Worm (Caenorhabditis elegans) whole organism, midembryonic: ENCODE results near the gene Y66A7A.4.

Experiments
- T22C8.4 ChIP-seq: fragments of 200-800 bp; sonication (Bioruptor generic); IDR thresholded peaks from 2 replicates; pipeline ENCODE4 v1.3.6; 2022; ENCODE audit warnings: missing genetic modification characterization, missing compliant biosample characterization
- cog-1 ChIP-seq: sonication (generic microtip); optimal IDR thresholded peaks from 2 replicates; lab custom pipeline; 2016; ENCODE audit warnings: missing genetic modification characterization, missing compliant biosample characterization
- flt-1 ChIP-seq: fragments of 200-800 bp; sonication (Bioruptor generic); IDR thresholded peaks from 2 replicates; pipeline ENCODE4 v1.3.6; 2022; ENCODE audit warnings: missing genetic modification characterization, missing compliant biosample characterization
- klf-2 ChIP-seq: fragments of 200-800 bp; sonication (Bioruptor generic); conservative IDR thresholded peaks from 2 replicates; pipeline ENCODE4 v1.3.6; 2022; ENCODE audit warnings: missing genetic modification reagents, missing genetic modification characterization, missing compliant biosample characterization
- med-1 ChIP-seq: sonication (generic microtip); optimal IDR thresholded peaks from 2 replicates; lab custom pipeline; 2017; ENCODE audit warnings: missing genetic modification characterization, mild to moderate bottlenecking, missing compliant biosample characterization, antibody characterized with exemption, missing genetic modification reagents; ENCODE audit not compliant: insufficient read depth
- ref-1 ChIP-seq: fragments of 200-800 bp; sonication (Bioruptor generic); conservative IDR thresholded peaks from 2 replicates; pipeline ENCODE4 v1.3.6; 2022; ENCODE audit warnings: missing genetic modification reagents, missing genetic modification characterization, missing compliant biosample characterization
- tab-1 ChIP-seq: fragments of 200-800 bp; sonication (Bioruptor generic); IDR thresholded peaks from 2 replicates; pipeline ENCODE4 v1.3.6; 2022; ENCODE audit warnings: missing genetic modification characterization, missing compliant biosample characterization
- ztf-23 ChIP-seq: fragments of 200-800 bp; sonication (Bioruptor generic); IDR thresholded peaks from 2 replicates; pipeline ENCODE4 v1.3.6; 2022; ENCODE audit warnings: missing genetic modification reagents, missing genetic modification characterization, missing compliant biosample characterization
- ztf-29 ChIP-seq: fragments of 200-800 bp; sonication (Bioruptor generic); IDR thresholded peaks from 2 replicates; pipeline ENCODE4 v1.3.6; 2022; ENCODE audit warnings: missing genetic modification reagents, missing genetic modification characterization, missing compliant biosample characterization

The Y66A7A.4 gene

DNA sequence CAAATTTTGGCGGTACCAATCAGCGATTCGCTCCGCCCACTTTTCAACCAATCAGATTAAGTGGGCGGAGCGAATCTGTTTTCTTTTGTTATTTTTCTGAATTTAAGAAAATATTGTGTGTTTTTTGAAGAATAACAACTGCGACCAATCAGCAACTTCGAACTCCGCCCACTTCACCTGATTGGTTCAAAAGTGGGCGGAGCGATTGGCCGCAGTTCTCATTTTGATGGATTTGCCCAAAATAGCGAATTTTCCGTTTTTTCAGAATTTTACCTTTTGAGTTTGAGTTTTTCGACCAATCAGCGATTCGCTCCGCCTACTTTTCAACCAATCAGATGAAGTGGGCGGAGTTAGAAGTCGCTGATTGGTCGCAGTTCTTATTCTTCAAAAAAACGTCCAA, 23.1 kb upstream of the Y66A7A.4 start:
- TF ChIP-seq ztf-23 (no peak), med-1 (no peak), flt-1 (GFP tag; lab: Robert Waterston, UW) (no peak), ztf-29 (no peak), tab-1 (no peak), cog-1 (tag; lab: Kevin White, UChicago) (no peak), T22C8.4 (no peak), klf-2 (no peak), ref-1 (GFP tag; lab: Robert Waterston, UW) (no peak)

DNA sequence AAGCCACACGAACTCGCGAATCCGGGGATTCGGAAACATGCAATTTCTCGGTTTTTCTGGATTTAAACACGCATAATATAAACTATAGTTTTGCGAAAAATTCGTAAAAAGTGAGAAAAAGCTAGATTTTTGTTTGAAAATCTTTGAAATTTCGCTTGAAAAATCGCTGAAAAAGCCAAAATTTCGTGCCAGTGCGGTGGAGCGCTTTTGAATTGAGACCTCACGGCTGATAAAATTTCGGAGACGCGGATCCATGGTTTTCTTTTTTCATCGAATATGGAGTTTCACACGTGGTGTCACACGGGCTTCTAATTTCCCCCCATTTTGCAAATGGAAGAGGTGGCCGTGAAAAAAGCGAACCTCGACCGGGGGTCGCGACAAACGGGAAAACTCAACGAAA, 22.2 kb upstream of the Y66A7A.4 start:
- TF ChIP-seq ztf-29 (no peak), cog-1 (tag; lab: Kevin White, UChicago) (no peak), T22C8.4 (no peak), klf-2 (no peak), ztf-23 (no peak), med-1 (no peak), flt-1 (GFP tag; lab: Robert Waterston, UW) (no peak), tab-1 (no peak), ref-1 (GFP tag; lab: Robert Waterston, UW) (no peak)

DNA sequence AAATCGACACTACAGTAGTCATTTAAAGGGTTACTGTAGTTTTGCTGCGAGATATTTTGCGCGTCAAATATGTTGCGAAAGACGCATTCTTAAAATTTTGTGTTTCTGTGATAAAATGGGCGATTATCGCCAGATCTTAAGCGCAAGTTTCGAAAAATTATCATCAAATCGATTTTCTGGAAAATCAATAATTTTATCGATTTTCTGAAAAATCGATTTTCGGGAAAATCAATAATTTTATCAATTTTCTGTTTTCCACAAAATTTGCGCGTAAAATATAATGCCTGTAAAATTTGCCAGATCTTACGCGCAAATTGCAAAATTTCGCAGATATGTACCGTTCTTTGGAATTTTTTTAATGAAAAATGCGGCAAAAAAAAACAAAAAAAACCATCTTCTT, 20.3 kb upstream of the Y66A7A.4 start:
- TF ChIP-seq med-1: no peak
- TF ChIP-seq T22C8.4: peak; percentile 77

DNA sequence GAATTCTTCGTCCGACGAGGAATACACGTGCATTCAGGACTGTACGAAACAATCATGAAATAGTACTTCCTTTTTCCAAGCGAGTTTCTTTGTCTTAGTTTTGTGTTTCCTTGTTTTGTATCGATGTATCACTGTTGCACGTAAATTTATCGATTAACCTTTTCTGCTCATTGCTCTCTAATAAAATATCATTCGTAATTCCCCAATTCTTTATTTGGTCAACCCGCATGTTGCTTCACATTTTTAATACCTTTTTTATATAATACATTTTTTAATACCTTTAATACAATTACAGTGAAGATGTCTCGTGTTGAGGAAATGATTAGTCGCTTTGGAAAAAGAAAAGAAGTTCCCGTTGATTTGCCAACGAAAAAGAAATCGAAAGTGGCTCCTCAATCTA, 4.5 kb upstream of the Y66A7A.4 start, which contains the start of gene Y66D12A.1:
Y66D12A.1 (plus strand) TSS at position 301 of the 400 bp plus-strand sequence.
- TF ChIP-seq ref-1 (GFP tag; lab: Robert Waterston, UW) (no peak), klf-2 (no peak), tab-1 (no peak), flt-1 (GFP tag; lab: Robert Waterston, UW) (no peak), ztf-23 (no peak), cog-1 (tag; lab: Kevin White, UChicago) (no peak), T22C8.4 (no peak), med-1 (no peak), ztf-29 (no peak)

DNA sequence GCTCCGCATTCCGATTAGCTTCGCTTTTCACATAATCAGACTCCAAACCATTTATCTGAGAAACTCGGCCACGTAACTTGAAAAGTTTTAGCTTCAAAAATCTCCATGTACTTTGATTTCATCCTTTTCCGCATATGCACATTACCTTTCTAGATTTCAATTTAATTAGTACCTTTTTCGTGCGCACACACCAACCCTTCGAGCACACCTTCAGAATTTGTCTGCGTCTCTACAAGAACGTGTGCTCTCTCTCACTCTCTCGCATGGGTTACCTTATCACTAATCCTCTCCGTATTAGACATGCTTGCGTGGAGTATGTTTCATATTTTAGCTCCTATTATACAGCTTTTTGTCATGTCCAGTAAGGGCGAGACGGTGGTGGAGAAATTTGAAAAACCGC, 2.8 kb upstream of the Y66A7A.4 start, which contains the start of gene Y66D12A.30:
Y66D12A.30 (plus strand) TSS at position 301 of the 400 bp plus-strand sequence.
- TF ChIP-seq flt-1 (GFP tag; lab: Robert Waterston, UW) (no peak), ztf-23 (no peak), ref-1 (GFP tag; lab: Robert Waterston, UW) (no peak), T22C8.4 (no peak), med-1 (no peak), ztf-29 (no peak), klf-2 (no peak), tab-1 (no peak)

DNA sequence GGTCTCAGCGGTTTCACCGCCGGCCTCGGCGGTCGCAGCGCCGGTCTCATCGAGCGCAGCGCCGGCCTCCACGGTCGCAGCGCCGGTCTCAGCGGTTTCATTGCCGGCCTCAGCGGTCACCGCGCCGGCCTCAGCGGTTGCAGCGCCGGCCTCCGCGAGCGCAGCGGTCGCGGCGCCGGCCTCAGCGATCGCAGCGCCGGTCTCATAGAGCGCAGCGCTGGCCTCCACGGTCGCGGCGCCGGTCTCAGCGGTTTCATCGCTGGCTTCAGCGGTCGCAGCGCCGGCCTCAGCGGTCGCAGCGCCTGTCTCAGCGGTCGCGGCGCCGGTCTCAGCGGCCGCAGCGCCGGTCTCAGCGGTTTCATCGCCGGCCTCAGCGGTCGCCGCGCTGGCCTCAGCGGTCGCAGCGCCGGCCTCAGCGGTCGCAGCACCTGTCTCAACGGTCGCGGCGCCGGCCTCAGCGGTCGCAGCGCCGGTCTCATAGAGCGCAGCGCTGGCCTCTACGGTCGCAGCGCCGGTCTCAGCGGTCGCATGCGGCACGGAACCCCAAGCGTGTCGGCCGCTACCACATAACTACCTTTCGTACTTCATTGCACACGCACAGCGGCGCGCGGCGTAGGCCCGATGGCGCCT, 674 bp upstream of the Y66A7A.4 start:
- no peak for TF ChIP-seq ref-1 (GFP tag; lab: Robert Waterston, UW)

DNA sequence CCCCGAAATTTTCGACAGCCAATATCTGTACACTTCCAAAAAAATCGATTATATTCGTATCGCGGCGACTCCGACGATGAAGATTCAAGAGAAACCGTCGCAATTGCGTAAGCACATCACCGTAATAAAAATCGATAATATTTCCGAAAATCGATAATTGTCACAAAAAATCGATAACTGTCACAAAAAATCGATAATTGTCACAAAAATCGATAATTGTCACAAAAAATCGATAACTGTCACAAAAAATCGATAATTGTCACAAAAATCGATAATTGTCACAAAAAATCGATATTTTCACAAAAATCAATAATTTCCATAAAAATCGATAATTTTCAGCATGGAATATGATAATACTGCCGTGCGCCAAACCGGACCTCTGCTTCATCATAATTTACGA, 1.9 kb downstream of the Y66A7A.4 start:
- peak; percentile 99 for TF ChIP-seq T22C8.4

DNA sequence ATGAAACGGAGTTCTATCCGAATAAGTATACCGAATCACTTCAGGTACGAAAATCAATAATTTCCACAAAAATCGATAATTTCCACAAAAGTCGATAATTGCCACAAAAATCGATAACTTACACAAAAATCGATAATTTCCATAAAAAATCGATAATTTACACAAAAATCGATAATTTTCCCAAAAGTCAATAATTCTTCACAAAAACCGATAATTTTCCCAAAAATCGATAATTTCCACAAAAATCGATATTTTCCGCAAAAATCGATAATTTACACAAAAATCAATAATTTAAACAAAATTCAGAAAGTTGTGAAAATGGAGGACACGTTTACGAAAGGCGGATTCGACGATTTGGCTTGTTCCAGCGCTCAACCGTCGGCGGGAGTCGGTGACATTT, 2.5 kb downstream of the Y66A7A.4 start:
- no peak for TF ChIP-seq ztf-23
- TF ChIP-seq klf-2: no peak
- peak; percentile 99 for TF ChIP-seq T22C8.4
- TF ChIP-seq ref-1 (GFP tag; lab: Robert Waterston, UW): no peak
- TF ChIP-seq cog-1 (tag; lab: Kevin White, UChicago): no peak
- no peak for TF ChIP-seq flt-1 (GFP tag; lab: Robert Waterston, UW)
- TF ChIP-seq ztf-29: no peak
- no peak for TF ChIP-seq med-1
- no peak for TF ChIP-seq tab-1

DNA sequence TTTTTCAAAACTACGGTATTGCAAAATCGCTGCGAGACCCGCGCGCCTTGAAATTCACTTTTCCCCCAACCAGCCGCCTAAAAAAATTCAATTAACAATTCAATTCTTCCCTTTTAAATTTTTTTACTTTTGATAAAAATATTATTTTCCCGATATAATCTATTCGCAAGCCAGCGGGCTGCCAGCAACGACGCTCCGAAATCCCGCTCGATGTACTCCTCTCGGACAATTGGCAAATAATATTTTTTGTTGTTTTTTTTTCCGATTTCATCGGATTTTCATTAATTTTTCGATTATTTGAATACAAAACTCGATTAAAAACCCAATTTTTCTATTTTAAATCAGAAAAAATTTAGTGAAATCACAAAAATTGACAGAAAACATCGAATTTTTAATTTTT, 3.4 kb downstream of the Y66A7A.4 start:
- no peak for TF ChIP-seq ztf-23
- TF ChIP-seq ztf-29: no peak
- TF ChIP-seq klf-2: no peak
- TF ChIP-seq ref-1 (GFP tag; lab: Robert Waterston, UW): no peak
- TF ChIP-seq T22C8.4: no peak
- TF ChIP-seq med-1: no peak
- TF ChIP-seq flt-1 (GFP tag; lab: Robert Waterston, UW): no peak
- no peak for TF ChIP-seq cog-1 (tag; lab: Kevin White, UChicago)
- TF ChIP-seq tab-1: no peak

DNA sequence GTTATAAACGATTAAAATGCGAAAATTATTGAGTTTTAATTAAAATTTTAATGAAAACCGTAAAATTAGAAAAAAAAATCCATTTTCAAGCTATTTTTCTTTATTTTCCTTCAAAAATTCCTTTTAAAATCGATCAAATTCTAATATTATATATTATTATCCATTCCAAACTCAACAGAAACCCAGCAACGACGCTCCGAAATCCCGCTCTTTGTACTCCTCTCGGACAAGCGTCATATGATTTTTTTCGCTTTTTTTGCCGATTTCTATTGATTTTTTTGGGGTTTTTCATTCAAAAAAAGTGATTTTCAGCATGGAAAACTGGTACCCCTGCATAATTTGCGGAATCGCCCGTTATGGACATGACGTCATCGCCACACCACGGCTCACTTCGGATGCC, 4.0 kb downstream of the Y66A7A.4 start, which contains the start of gene ceh-91:
ceh-91 (plus strand) TSS at position 301 of the 400 bp plus-strand sequence.
- TF ChIP-seq T22C8.4 (no peak), tab-1 (no peak), ztf-29 (no peak), med-1 (no peak), ztf-23 (no peak), flt-1 (GFP tag; lab: Robert Waterston, UW) (no peak), cog-1 (tag; lab: Kevin White, UChicago) (no peak), klf-2 (no peak), ref-1 (GFP tag; lab: Robert Waterston, UW) (no peak)

DNA sequence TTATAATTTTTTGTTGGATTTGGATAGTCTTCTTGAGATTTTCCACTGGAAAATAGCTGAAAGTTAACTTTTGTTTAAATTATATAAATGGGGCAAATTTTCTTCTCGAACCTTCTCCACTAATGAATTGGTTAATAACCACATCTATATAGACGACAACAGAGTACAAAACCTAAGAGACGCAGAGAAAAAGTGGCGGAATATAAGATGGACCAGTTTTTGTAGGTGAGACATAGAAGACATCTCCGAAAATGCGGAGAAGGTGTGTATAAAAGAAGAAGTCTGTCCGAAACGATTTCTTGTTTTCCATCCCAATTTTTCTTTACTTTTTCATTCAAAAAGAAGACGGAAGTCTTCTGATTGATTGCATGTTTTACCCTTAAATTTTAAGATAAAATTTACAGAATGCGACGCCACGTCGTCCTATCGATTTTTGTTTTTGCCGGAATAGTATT, 12.5 kb downstream of the Y66A7A.4 start, which contains the start of gene gly-8:
gly-8 (plus strand) TSS at position 405 of the 455 bp plus-strand sequence.
- no peak for TF ChIP-seq klf-2
- TF ChIP-seq ref-1 (GFP tag; lab: Robert Waterston, UW): no peak

DNA sequence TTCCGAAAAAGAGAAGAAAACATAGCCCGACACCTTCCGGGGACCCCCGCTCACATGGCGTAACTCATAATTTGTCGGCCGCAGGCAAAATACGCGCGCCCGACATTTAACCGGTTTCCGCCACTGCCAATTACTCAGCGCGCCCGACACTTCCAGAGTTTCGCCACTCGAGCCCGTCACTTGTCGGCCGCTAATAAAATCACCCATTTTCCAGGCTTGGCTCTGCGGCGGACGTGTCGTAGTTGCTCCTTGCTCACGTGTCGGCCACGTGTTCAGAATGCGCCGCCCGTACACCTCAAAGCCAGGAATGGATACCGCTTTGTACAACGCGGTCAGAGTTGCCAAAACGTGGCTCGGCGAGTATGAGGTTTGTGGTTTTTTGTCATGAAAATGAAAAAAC, 15.2 kb downstream of the Y66A7A.4 start:
- TF ChIP-seq klf-2 (no peak), tab-1 (no peak), cog-1 (tag; lab: Kevin White, UChicago) (no peak), flt-1 (GFP tag; lab: Robert Waterston, UW) (no peak), ztf-29 (no peak), ztf-23 (no peak)
